Fruit fly (Drosophila melanogaster) S2 (cell line): Measurements from ENCODE around the gene CG31687.

Source experiments
- CG8478 ChIP-seq: fragments of >200 bp; optimal IDR thresholded peaks from 2 replicates; lab custom pipeline; 2018
- CTCF ChIP-seq, 2 experiments: fragments of >200 bp; optimal IDR thresholded peaks; 2 replicates each; lab custom pipeline; 2018

DNA sequence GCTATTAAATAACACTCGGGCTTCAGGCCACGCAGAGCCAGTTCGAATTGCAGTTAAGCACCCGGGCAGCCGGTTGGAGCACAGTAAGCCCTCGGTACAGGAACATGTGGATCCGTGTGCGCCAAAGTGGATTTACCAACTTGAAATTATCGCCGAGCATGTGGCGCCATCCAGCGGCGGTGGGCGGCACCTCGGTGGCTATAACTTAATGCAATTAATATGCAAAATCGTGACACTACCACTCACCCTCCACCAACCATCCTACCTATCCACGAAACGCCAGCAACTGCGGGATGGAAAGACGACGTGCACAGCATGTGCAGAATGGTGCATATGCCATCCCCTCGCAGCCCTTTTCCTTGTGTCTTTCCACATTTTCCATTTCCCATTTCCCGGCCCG is 38.1 kb downstream of the CG31687 start:
- TF ChIP-seq CTCF (optimal IDR thresholded peaks at IDR 0.05; lab: Kevin White, UChicago) (peak; percentile 81 to 91), CG8478 (no peak)
